Fruit fly (Drosophila melanogaster) whole organism, adult: ENCODE measurements around the gene Usp10.

Experiments used
- CG11617 ChIP-seq: fragments of 200-800 bp; sonication (Bioruptor generic); optimal IDR thresholded peaks from 2 replicates; lab custom pipeline; 2017; ENCODE audit warnings: mild to moderate bottlenecking, missing biosample characterization, missing genetic modification reagents, missing genetic modification characterization
- Clk ChIP-seq: fragments of 200-800 bp; sonication (Bioruptor generic); optimal IDR thresholded peaks from 2 replicates; lab custom pipeline; 2017; ENCODE audit warnings: missing biosample characterization, missing genetic modification characterization
- Hr96 ChIP-seq: fragments of 200-800 bp; sonication (Bioruptor generic); optimal IDR thresholded peaks from 2 replicates; lab custom pipeline; 2016; ENCODE audit warnings: missing biosample characterization, missing genetic modification characterization

dm6 chr3L:821951-822350 lies 49.7 kb upstream of the Usp10 start:
- no peak for TF ChIP-seq Clk (GFP tag; lab: Kevin White, UChicago)
- no peak for TF ChIP-seq Hr96 (GFP tag; lab: Kevin White, UChicago)
- no peak for TF ChIP-seq CG11617 (GFP tag; lab: Kevin White, UChicago)
